Fruit fly (Drosophila melanogaster) whole organism, adult: ENCODE measurements around the gene lbl.
A peak's percentile ranks its signal among the peaks of the same experiment; 100 is the strongest.

Source experiments
- CG11617 ChIP-seq: fragments of 200-800 bp; sonication (Bioruptor generic); optimal IDR thresholded peaks from 2 replicates; lab custom pipeline; 2017; ENCODE audit warnings: mild to moderate bottlenecking, missing biosample characterization, missing genetic modification reagents, missing genetic modification characterization
- CG12768 ChIP-seq: fragments of 200-800 bp; sonication (Bioruptor generic); optimal IDR thresholded peaks from 2 replicates; lab custom pipeline; 2017; ENCODE audit warnings: missing biosample characterization, missing genetic modification characterization, mild to moderate bottlenecking, moderate library complexity, missing genetic modification reagents
- CG14711 ChIP-seq: fragments of 200-800 bp; sonication (Bioruptor generic); optimal IDR thresholded peaks from 2 replicates; lab custom pipeline; 2018; ENCODE audit warnings: missing biosample characterization, mild to moderate bottlenecking, missing genetic modification characterization, moderate library complexity
- CG1620 ChIP-seq: fragments of 200-800 bp; sonication (Bioruptor generic); optimal IDR thresholded peaks from 2 replicates; lab custom pipeline; 2016; ENCODE audit warnings: missing biosample characterization, missing genetic modification characterization
- CG33017 ChIP-seq: fragments of 200-800 bp; sonication (Bioruptor generic); optimal IDR thresholded peaks from 2 replicates; lab custom pipeline; 2018; ENCODE audit warnings: missing biosample characterization, mild to moderate bottlenecking, missing genetic modification characterization, moderate library complexity
- CG5204 ChIP-seq: fragments of 200-800 bp; sonication (Bioruptor generic); optimal IDR thresholded peaks from 2 replicates; lab custom pipeline; 2016; ENCODE audit warnings: missing biosample characterization, missing genetic modification characterization
- CG7045 ChIP-seq: fragments of 200-800 bp; sonication (Bioruptor generic); optimal IDR thresholded peaks from 2 replicates; lab custom pipeline; 2017; ENCODE audit warnings: missing biosample characterization, mild to moderate bottlenecking, missing genetic modification characterization
- CG7101 ChIP-seq: fragments of 200-800 bp; sonication (Bioruptor generic); optimal IDR thresholded peaks from 2 replicates; lab custom pipeline; 2018; ENCODE audit warnings: missing biosample characterization, mild to moderate bottlenecking, missing genetic modification characterization, moderate library complexity
- Clk ChIP-seq: fragments of 200-800 bp; sonication (Bioruptor generic); optimal IDR thresholded peaks from 2 replicates; lab custom pipeline; 2017; ENCODE audit warnings: missing biosample characterization, missing genetic modification characterization
- Crg-1 ChIP-seq: fragments of 200-800 bp; sonication (Bioruptor generic); optimal IDR thresholded peaks from 2 replicates; lab custom pipeline; 2016; ENCODE audit warnings: missing biosample characterization, missing genetic modification characterization
- Hr96 ChIP-seq: fragments of 200-800 bp; sonication (Bioruptor generic); optimal IDR thresholded peaks from 2 replicates; lab custom pipeline; 2016; ENCODE audit warnings: missing biosample characterization, missing genetic modification characterization
- Mnt ChIP-seq: fragments of 200-800 bp; sonication (Bioruptor generic); optimal IDR thresholded peaks from 2 replicates; lab custom pipeline; 2016; ENCODE audit warnings: missing biosample characterization, mild to moderate bottlenecking, missing genetic modification characterization
- bab1 ChIP-seq: fragments of 200-800 bp; sonication (Bioruptor generic); optimal IDR thresholded peaks from 3 replicates; lab custom pipeline; 2019; ENCODE audit warnings: missing biosample characterization, mild to moderate bottlenecking, missing genetic modification characterization, moderate library complexity
- cic ChIP-seq: fragments of 200-800 bp; sonication (Bioruptor generic); optimal IDR thresholded peaks from 2 replicates; lab custom pipeline; 2017; ENCODE audit warnings: missing biosample characterization, mild to moderate bottlenecking, missing genetic modification characterization, moderate library complexity
- cnc ChIP-seq, 2 experiments: fragments of >200 bp; optimal IDR thresholded peaks; 2 replicates each; lab custom pipeline; 2017
- kay ChIP-seq: fragments of 200-800 bp; sonication (Bioruptor generic); peaks from one replicate; lab custom pipeline; 2016; ENCODE audit warnings: missing biosample characterization, missing genetic modification characterization, borderline replicate concordance
- ovo ChIP-seq: fragments of 200-800 bp; sonication (Bioruptor generic); optimal IDR thresholded peaks from 2 replicates; lab custom pipeline; 2016; ENCODE audit warnings: missing biosample characterization, missing genetic modification characterization
- pad ChIP-seq: fragments of 200-800 bp; sonication (Bioruptor generic); optimal IDR thresholded peaks from 3 replicates; lab custom pipeline; 2017; ENCODE audit warnings: missing biosample characterization, missing genetic modification characterization, mild to moderate bottlenecking, moderate library complexity, missing genetic modification reagents
- tj ChIP-seq: fragments of 200-800 bp; sonication (Bioruptor generic); optimal IDR thresholded peaks from 3 replicates; lab custom pipeline; 2017; ENCODE audit warnings: missing biosample characterization, mild to moderate bottlenecking, missing genetic modification characterization, moderate library complexity
- toe ChIP-seq: fragments of 200-800 bp; sonication (Bioruptor generic); optimal IDR thresholded peaks from 2 replicates; lab custom pipeline; 2016; ENCODE audit warnings: missing biosample characterization, missing genetic modification characterization

The lbl gene

DNA sequence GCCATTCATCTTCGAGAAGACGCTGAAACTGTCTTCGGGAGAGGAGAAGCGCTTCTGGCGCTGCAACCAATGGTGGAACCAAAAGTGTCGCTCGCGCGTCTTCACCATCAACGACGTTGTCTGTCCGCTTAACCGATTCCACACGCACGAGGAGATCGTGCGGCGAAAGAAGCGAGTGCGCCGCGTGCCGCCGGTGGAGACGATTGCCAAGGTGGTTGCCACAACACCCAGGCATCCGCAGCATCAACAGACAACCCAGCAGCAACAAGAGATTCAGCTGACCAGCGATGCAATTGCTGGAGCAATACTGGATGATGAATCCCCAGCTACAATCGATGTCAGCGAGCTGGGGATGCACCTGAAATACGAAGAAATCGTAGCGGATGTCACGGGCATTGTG, 65.5 kb downstream of the lbl start:
- TF ChIP-seq CG12768 (GFP tag; lab: Kevin White, UChicago) (no peak), CG7101 (tag; lab: Kevin White, UChicago) (no peak), cnc (optimal IDR thresholded peaks at IDR 0.05; lab: Kevin White, UChicago) (no peak), Crg-1 (GFP tag; lab: Kevin White, UChicago) (no peak), CG33017 (tag; lab: Kevin White, UChicago) (no peak), cic (GFP tag; lab: Kevin White, UChicago) (no peak), kay (GFP tag; lab: Kevin White, UChicago) (no peak), Mnt (GFP tag; lab: Kevin White, UChicago) (no peak), toe (GFP tag; lab: Kevin White, UChicago) (no peak), Clk (GFP tag; lab: Kevin White, UChicago) (no peak), Hr96 (GFP tag; lab: Kevin White, UChicago) (no peak), CG14711 (tag; lab: Kevin White, UChicago) (no peak), CG1620 (GFP tag; lab: Kevin White, UChicago) (no peak), tj (GFP tag; lab: Kevin White, UChicago) (no peak), CG11617 (GFP tag; lab: Kevin White, UChicago) (no peak), bab1 (GFP tag; lab: Kevin White, UChicago) (no peak), CG5204 (no peak), pad (GFP tag; lab: Kevin White, UChicago) (no peak)

- TF ChIP-seq Mnt (GFP tag; lab: Kevin White, UChicago) (peak; percentile 92), CG7101 (tag; lab: Kevin White, UChicago) (peak; percentile 97), pad (GFP tag; lab: Kevin White, UChicago) (peak; percentile 90), cic (GFP tag; lab: Kevin White, UChicago) (peak; percentile 63), Hr96 (GFP tag; lab: Kevin White, UChicago) (no peak), CG1620 (GFP tag; lab: Kevin White, UChicago) (peak; percentile 97), CG11617 (GFP tag; lab: Kevin White, UChicago) (peak; percentile 97), tj (GFP tag; lab: Kevin White, UChicago) (peak; percentile 79), Crg-1 (GFP tag; lab: Kevin White, UChicago) (peak; percentile 96), CG5204 (peak; percentile 98), Clk (GFP tag; lab: Kevin White, UChicago) (peak; percentile 94), CG33017 (tag; lab: Kevin White, UChicago) (peak; percentile 93), ovo (GFP tag; lab: Kevin White, UChicago) (peak; percentile 97), CG14711 (tag; lab: Kevin White, UChicago) (peak; percentile 91), toe (GFP tag; lab: Kevin White, UChicago) (peak; percentile 99), CG12768 (GFP tag; lab: Kevin White, UChicago) (peak; percentile 98), kay (GFP tag; lab: Kevin White, UChicago) (no peak), cnc (optimal IDR thresholded peaks at IDR 0.05; lab: Kevin White, UChicago) (no peak), CG7045 (peak; percentile 97), bab1 (GFP tag; lab: Kevin White, UChicago) (peak; percentile 93)
Measured at dm6 chr3R:21365262-21365661, 68.7 kb downstream of the lbl start.

DNA sequence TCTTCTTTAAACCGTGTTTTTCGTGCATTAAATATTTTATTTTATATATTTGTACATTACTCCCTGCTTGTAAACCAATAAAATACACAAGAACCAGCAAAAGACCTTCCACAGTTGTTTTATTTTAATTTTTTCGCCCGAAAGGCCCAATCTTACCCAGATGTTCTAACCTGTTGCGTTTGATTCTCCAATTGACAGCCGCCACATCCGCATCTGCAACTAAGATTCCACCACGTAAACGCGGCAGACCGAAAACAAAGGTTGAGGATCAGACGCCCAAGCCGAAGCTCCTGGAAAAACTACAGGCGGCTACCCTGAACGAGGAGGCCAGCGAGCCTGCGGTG, 73.8 kb downstream of the lbl start:
- TF ChIP-seq CG12768 (GFP tag; lab: Kevin White, UChicago): no peak
- TF ChIP-seq pad (GFP tag; lab: Kevin White, UChicago): no peak
- TF ChIP-seq Hr96 (GFP tag; lab: Kevin White, UChicago): no peak
- no peak for TF ChIP-seq ovo (GFP tag; lab: Kevin White, UChicago)
